Fruit fly (Drosophila melanogaster): Measurements from ENCODE around the gene sn.
A peak's percentile ranks its signal among the peaks of the same experiment; 100 is the strongest.

The sn gene

dm6 chrX:7935798-7936572, 27.8 kb upstream of the sn start, which contains the start of gene Ubr3 (continued):
- no peak for TF ChIP-seq NfI (GFP tag; optimal IDR thresholded peaks at IDR 0.05)
- TF ChIP-seq run (tag; optimal IDR thresholded peaks at IDR 0.05), result no peak
- no peak for TF ChIP-seq cato (GFP tag; optimal IDR thresholded peaks at IDR 0.05; ENCODE audit: borderline replicate concordance)
- peak; percentile 74 for TF ChIP-seq inv (GFP tag; IDR thresholded peaks at IDR 0.05; ENCODE audit: partially characterized antibody)
- TF ChIP-seq CG11504 (tag; optimal IDR thresholded peaks at IDR 0.05), result peak; percentile 7
- no peak for TF ChIP-seq slou (GFP tag; optimal IDR thresholded peaks at IDR 0.05)
- no peak for TF ChIP-seq dimm (GFP tag; IDR thresholded peaks at IDR 0.05)
- no peak for TF ChIP-seq CG5180 (GFP tag; optimal IDR thresholded peaks at IDR 0.05)
- TF ChIP-seq unc-4 (GFP tag; IDR thresholded peaks at IDR 0.05; ENCODE audit: partially characterized antibody), result peak; percentile 68
- no peak for TF ChIP-seq Lhr (GFP tag; optimal IDR thresholded peaks at IDR 0.05)
- peak; percentile 31; the same call in 1 of the 3 replicates for TF ChIP-seq CG34422 (GFP tag; IDR thresholded peaks at IDR 0.05)
- no peak for TF ChIP-seq h (optimal IDR thresholded peaks at IDR 0.05)
- TF ChIP-seq luna (GFP tag; optimal IDR thresholded peaks at IDR 0.05), result no peak
- no peak for TF ChIP-seq Chrac-16 (GFP tag; optimal IDR thresholded peaks at IDR 0.05)
- TF ChIP-seq CG3407 (GFP tag; optimal IDR thresholded peaks at IDR 0.05), result no peak
- TF ChIP-seq nmo (GFP tag; optimal IDR thresholded peaks at IDR 0.05), result peak; percentile 34
- TF ChIP-seq disco-r (GFP tag; optimal IDR thresholded peaks at IDR 0.05), result no peak
- peak; percentile 66 for TF ChIP-seq nerfin-2 (GFP tag; IDR thresholded peaks at IDR 0.05; ENCODE audit: partially characterized antibody)
- no peak for TF ChIP-seq Jarid2 (GFP tag; optimal IDR thresholded peaks at IDR 0.05)
- TF ChIP-seq ssp (GFP tag; IDR thresholded peaks at IDR 0.05), result peak; percentile 90
- no peak for TF ChIP-seq gce (GFP tag; IDR thresholded peaks at IDR 0.05)
- TF ChIP-seq CG9727 (GFP tag; optimal IDR thresholded peaks at IDR 0.05), result no peak
- TF ChIP-seq CG17361 (GFP tag; IDR thresholded peaks at IDR 0.05), result no peak
- TF ChIP-seq br (optimal IDR thresholded peaks at IDR 0.05), result no peak
- TF ChIP-seq CG10274 (GFP tag; optimal IDR thresholded peaks at IDR 0.05), result no peak
- TF ChIP-seq HHEX (GFP tag; optimal IDR thresholded peaks at IDR 0.05), result peak; percentile 0
- no peak for TF ChIP-seq chm (GFP tag; IDR thresholded peaks at IDR 0.05)
- peak; percentile 37 for TF ChIP-seq CG15514 (GFP tag; optimal IDR thresholded peaks at IDR 0.05)
- TF ChIP-seq ERR (GFP tag; optimal IDR thresholded peaks at IDR 0.05), result no peak
- no peak for TF ChIP-seq Eip74EF (GFP tag; optimal IDR thresholded peaks at IDR 0.05)
- TF ChIP-seq ato (GFP tag; IDR thresholded peaks at IDR 0.05; ENCODE audit: partially characterized antibody), result peak; percentile 59
- no peak for TF ChIP-seq pan (optimal IDR thresholded peaks at IDR 0.05)
- no peak for TF ChIP-seq pan (GFP tag; optimal IDR thresholded peaks at IDR 0.05 in 1 of 2, IDR thresholded peaks at IDR 0.05 in 1 of 2)
- no peak for TF ChIP-seq bigmax (GFP tag; optimal IDR thresholded peaks at IDR 0.05)
- TF ChIP-seq Pdp1 (GFP tag; optimal IDR thresholded peaks at IDR 0.05), result peak in 1 of 2 experiments; percentile 19
- TF ChIP-seq cad (GFP tag; optimal IDR thresholded peaks at IDR 0.05), result no peak
- peak; percentile 72; the same call in 3 of the 4 replicates for TF ChIP-seq Dll (GFP tag; IDR thresholded peaks at IDR 0.05; ENCODE audit: partially characterized antibody)
- no peak for TF ChIP-seq CG6654 (GFP tag; optimal IDR thresholded peaks at IDR 0.05)
- no peak for TF ChIP-seq Hr3 (GFP tag; optimal IDR thresholded peaks at IDR 0.05)
- TF ChIP-seq fd96Cb (tag; optimal IDR thresholded peaks at IDR 0.05), result no peak
- peak; percentile 36 for TF ChIP-seq CG18599 (GFP tag; optimal IDR thresholded peaks at IDR 0.05)
- no peak for TF ChIP-seq odd (GFP tag; optimal IDR thresholded peaks at IDR 0.05)
- TF ChIP-seq caup (GFP tag; optimal IDR thresholded peaks at IDR 0.05; ENCODE audit: severe bottlenecking), result no peak
- no peak for TF ChIP-seq CrebB (tag; optimal IDR thresholded peaks at IDR 0.05)
- TF ChIP-seq CG1024 (GFP tag; IDR thresholded peaks at IDR 0.05), result no peak
- peak; percentile 80 for TF ChIP-seq CG16813 (GFP tag; IDR thresholded peaks at IDR 0.05; ENCODE audit: partially characterized antibody)
- TF ChIP-seq cas (GFP tag; IDR thresholded peaks at IDR 0.05), result no peak
- TF ChIP-seq dpn (GFP tag; optimal IDR thresholded peaks at IDR 0.05), result peak in 1 of 2 experiments; percentile 11
- TF ChIP-seq sens-2 (GFP tag; IDR thresholded peaks at IDR 0.05), result no peak

All from whole organism, embryonic.